Worm (Caenorhabditis elegans): ENCODE data around the gene srj-38.
A peak's percentile ranks its signal among the peaks of the same experiment; 100 is the strongest.
"Not testable (repeated sequence)": the region's sequence is repeated elsewhere in the genome, so short reads cannot be mapped to it uniquely, and the experiment has no call there.

srj-38 gene

ce11 chrV:890835-891234 is 6.6 kb upstream of the srj-38 start, which contains the start of gene srlf-22:
Gene srlf-22 (plus strand): TSS chrV:891135.
- TF ChIP-seq jun-1, nhr-12, tbx-2 (tag; optimal IDR thresholded peaks at IDR 0.05): not testable (repeated sequence)

- TF ChIP-seq eor-1 (tag; optimal IDR thresholded peaks at IDR 0.05) = no peak
- no peak for TF ChIP-seq nhr-76 (tag; optimal IDR thresholded peaks at IDR 0.05)
- TF ChIP-seq nhr-43 (tag; optimal IDR thresholded peaks at IDR 0.05; ENCODE audit: poor library complexity, severe bottlenecking) = no peak
- TF ChIP-seq R02D3.7 (tag; optimal IDR thresholded peaks at IDR 0.05) = no peak
- no peak for TF ChIP-seq nhr-12 (tag; optimal IDR thresholded peaks at IDR 0.05)
- no peak for TF ChIP-seq jun-1 (tag; optimal IDR thresholded peaks at IDR 0.05)
- no peak for TF ChIP-seq lin-39 (tag; optimal IDR thresholded peaks at IDR 0.05)
- no peak for TF ChIP-seq nhr-23 (tag; optimal IDR thresholded peaks at IDR 0.05)
- TF ChIP-seq skn-1 (tag; optimal IDR thresholded peaks at IDR 0.05) = no peak
- TF ChIP-seq elt-1 (tag; optimal IDR thresholded peaks at IDR 0.05) = no peak
- no peak for TF ChIP-seq unc-62 (GFP tag; optimal IDR thresholded peaks at IDR 0.05)
- TF ChIP-seq sea-2 (GFP tag; optimal IDR thresholded peaks at IDR 0.05) = no peak
- TF ChIP-seq lsy-12 (tag; optimal IDR thresholded peaks at IDR 0.05) = no peak
- no peak for TF ChIP-seq ztf-11 (tag; optimal IDR thresholded peaks at IDR 0.05)
- no peak for TF ChIP-seq zag-1 (tag; optimal IDR thresholded peaks at IDR 0.05)
- TF ChIP-seq lin-15B (tag; optimal IDR thresholded peaks at IDR 0.05) = no peak
- no peak for TF ChIP-seq ceh-16 (tag; optimal IDR thresholded peaks at IDR 0.05)
- no peak for TF ChIP-seq fos-1 (tag; optimal IDR thresholded peaks at IDR 0.05)
- TF ChIP-seq fkh-2 (tag; optimal IDR thresholded peaks at IDR 0.05) = no peak
These were observed 6.2 kb upstream of the srj-38 start, which contains the start of gene srlf-21 for ce11 chrV:890423-890822. Gene srlf-21 (minus strand): TSS chrV:890523.

- no peak for TF ChIP-seq nhr-12 (tag; optimal IDR thresholded peaks at IDR 0.05)
- TF ChIP-seq tbx-2 (tag; optimal IDR thresholded peaks at IDR 0.05) = no peak
- TF ChIP-seq nhr-237 (tag; optimal IDR thresholded peaks at IDR 0.05) = no peak
- no peak for TF ChIP-seq elt-1 (tag; optimal IDR thresholded peaks at IDR 0.05)
- TF ChIP-seq sea-2 (GFP tag; optimal IDR thresholded peaks at IDR 0.05) = no peak
- TF ChIP-seq nhr-25 (tag; optimal IDR thresholded peaks at IDR 0.05) = no peak
- no peak for TF ChIP-seq skn-1 (tag; optimal IDR thresholded peaks at IDR 0.05)
- TF ChIP-seq ceh-82 (tag; optimal IDR thresholded peaks at IDR 0.05) = no peak
- no peak for TF ChIP-seq fkh-2 (tag; optimal IDR thresholded peaks at IDR 0.05)
- no peak for TF ChIP-seq pha-4 (tag; optimal IDR thresholded peaks at IDR 0.05)
- no peak for TF ChIP-seq elt-2 (tag; optimal IDR thresholded peaks at IDR 0.05)
- no peak for TF ChIP-seq jun-1 (tag; optimal IDR thresholded peaks at IDR 0.05)
- no peak for TF ChIP-seq nhr-67 (tag; optimal IDR thresholded peaks at IDR 0.05)
These were observed 5.0 kb upstream of the srj-38 start, which contains the start of gene T02B11.6 for ce11 chrV:889216-889615. Gene T02B11.6 (minus strand): TSS chrV:889316.

ce11 chrV:879171-879570 is 5.1 kb downstream of the srj-38 start, which contains the start of gene srg-53:
Gene srg-53 (plus strand): TSS chrV:879471.
- TF ChIP-seq daf-12 (tag; optimal IDR thresholded peaks at IDR 0.05) (no peak), ama-1 (optimal IDR thresholded peaks at IDR 0.05) (no peak), nhr-43 (tag; optimal IDR thresholded peaks at IDR 0.05; ENCODE audit: poor library complexity, severe bottlenecking) (no peak), nhr-12 (tag; optimal IDR thresholded peaks at IDR 0.05) (no peak), unc-62 (GFP tag; optimal IDR thresholded peaks at IDR 0.05) (no peak), eor-1 (tag; optimal IDR thresholded peaks at IDR 0.05) (no peak), elt-3 (tag; optimal IDR thresholded peaks at IDR 0.05) (no peak), mml-1 (tag; optimal IDR thresholded peaks at IDR 0.05) (no peak), ZK546.5 (tag; optimal IDR thresholded peaks at IDR 0.05) (no peak), nhr-23 (tag; optimal IDR thresholded peaks at IDR 0.05) (no peak), nfya-1 (tag; optimal IDR thresholded peaks at IDR 0.05; ENCODE audit: insufficient read depth) (no peak), fkh-10 (GFP tag; optimal IDR thresholded peaks at IDR 0.05) (no peak), aly-2 (tag; optimal IDR thresholded peaks at IDR 0.05) (no peak), ceh-82 (tag; optimal IDR thresholded peaks at IDR 0.05) (no peak), nhr-25 (tag; optimal IDR thresholded peaks at IDR 0.05) (no peak), sea-2 (GFP tag; optimal IDR thresholded peaks at IDR 0.05) (no peak)

- TF ChIP-seq elt-2 (tag; optimal IDR thresholded peaks at IDR 0.05) (peak; percentile 45), aly-2 (tag; optimal IDR thresholded peaks at IDR 0.05) (no peak)
These were observed 5.7 kb downstream of the srj-38 start, which contains the start of gene T02B11.8 for ce11 chrV:878567-878966. Gene T02B11.8 (minus strand): TSS chrV:878667.

Data from whole organism, L3 larva.